Worm (Caenorhabditis elegans) whole organism, young adult: ENCODE measurements around the gene abts-4.

ENCODE experiments used
- F22D6.2 ChIP-seq: sonication (generic microtip); optimal IDR thresholded peaks from 2 replicates; lab custom pipeline; 2016; ENCODE audit warnings: mild to moderate bottlenecking, missing genetic modification characterization, missing compliant biosample characterization
- F49E8.2 ChIP-seq: sonication (generic microtip); optimal IDR thresholded peaks from 3 replicates; lab custom pipeline; 2017; ENCODE audit warnings: missing genetic modification characterization, mild to moderate bottlenecking, missing compliant biosample characterization, antibody characterized with exemption, moderate library complexity; ENCODE audit not compliant: insufficient read depth
- egrh-3 ChIP-seq: fragments of 200-800 bp; sonication (Bioruptor generic); IDR thresholded peaks from 2 replicates; pipeline ENCODE4 v1.3.6; 2022; ENCODE audit warnings: missing genetic modification reagents, missing genetic modification characterization, missing compliant biosample characterization
- sea-2 ChIP-seq: fragments of 200-800 bp; sonication (Bioruptor generic); IDR thresholded peaks from 2 replicates; pipeline ENCODE4 v1.3.6; 2022; ENCODE audit warnings: missing genetic modification characterization, missing compliant biosample characterization
- unc-62 ChIP-seq: fragments of 150-350 bp; optimal IDR thresholded peaks from 2 replicates; lab custom pipeline; 2014; ENCODE audit warnings: missing biosample characterization, missing genetic modification reagents, missing genetic modification characterization

- TF ChIP-seq egrh-3: no peak
- TF ChIP-seq F49E8.2 (tag; lab: Kevin White, UChicago): no peak
- no peak for TF ChIP-seq F22D6.2 (tag; lab: Kevin White, UChicago)
- no peak for TF ChIP-seq sea-2 (GFP tag; lab: Robert Waterston, UW)
- TF ChIP-seq unc-62 (GFP tag; lab: Kevin White, UChicago): no peak
Measured at ce11 chrX:6804405-6804804, 42.9 kb upstream of the abts-4 start.
